ENCODE assay signal across 6 worm cellular contexts in genomic region chrV:15767385-15767784, ce11.
TF ChIP-seq lines count a peak whose summit lies in the region.
"Not testable (repeated sequence)": the region's sequence is repeated elsewhere in the genome, so short reads cannot be mapped to it uniquely, and the experiment has no call there.

No protein-coding gene starts in this region.

TF ChIP-seq in whole organism, L1 larva, 84 proteins besides CTCF, POLR2A, EP300 and RAD21:
- TF ChIP-seq nhr-19 (GFP tag; conservative IDR thresholded peaks at IDR 0.05; lab: Robert Waterston, UW), result peak; percentile 17; the same call in 1 of the 2 replicates
TF ChIP-seq in whole organism, L1 larva: peak in this region for 1; not testable (repeated sequence) for 83.

TF ChIP-seq in whole organism, L4 larva, 104 proteins besides CTCF, POLR2A, EP300 and RAD21 (continues in another document):
- TF ChIP-seq madf-5 (GFP tag; IDR thresholded peaks at IDR 0.05; lab: Robert Waterston, UW) (peak in 1 of 2 experiments; percentile 73; a peak in 1 of 4 replicates), zip-11 (GFP tag; IDR thresholded peaks at IDR 0.05; lab: Robert Waterston, UW) (0 out of 2 replicates have a peak, but pooled peaks have one; percentile 35), snpc-1.2 (GFP tag; IDR thresholded peaks at IDR 0.05; lab: Robert Waterston, UW) (peak; percentile 86), lim-7 (GFP tag; IDR thresholded peaks at IDR 0.05; lab: Robert Waterston, UW) (peak; percentile 95), pha-4 (GFP tag; IDR thresholded peaks at IDR 0.05; lab: Robert Waterston, UW) (peak; percentile 84), nhr-42 (GFP tag; IDR thresholded peaks at IDR 0.05; lab: Robert Waterston, UW) (peak; percentile 66), set-16 (GFP tag; IDR thresholded peaks at IDR 0.05; lab: Robert Waterston, UW) (peak; percentile 55), dmd-6 (GFP tag; IDR thresholded peaks at IDR 0.05; lab: Robert Waterston, UW) (0 out of 2 replicates have a peak, but pooled peaks have one; percentile 9), arid-1 (GFP tag; conservative IDR thresholded peaks at IDR 0.05; lab: Robert Waterston, UW) (peak; percentile 89), D1046.2 (GFP tag; IDR thresholded peaks at IDR 0.05; lab: Robert Waterston, UW) (peak; percentile 81), egl-43 (GFP tag; IDR thresholded peaks at IDR 0.05; lab: Robert Waterston, UW) (peak; percentile 92), saeg-2 (GFP tag; IDR thresholded peaks at IDR 0.05; lab: Robert Waterston, UW) (peak; percentile 68; the same call in 1 of the 2 replicates), lin-1 (GFP tag; IDR thresholded peaks at IDR 0.05; lab: Robert Waterston, UW) (peak; percentile 66; the same call in 1 of the 2 replicates), nhr-41 (GFP tag; IDR thresholded peaks at IDR 0.05; lab: Robert Waterston, UW) (peak; percentile 85), php-3 (GFP tag; IDR thresholded peaks at IDR 0.05; lab: Robert Waterston, UW) (peak; percentile 72)
- not testable (repeated sequence) for TF ChIP-seq pha-4 (tag; optimal IDR thresholded peaks at IDR 0.05; lab: Kevin White, UChicago)

TF ChIP-seq in whole organism, early embryonic, 17 proteins besides CTCF, POLR2A, EP300 and RAD21:
- peak; percentile 73 for TF ChIP-seq pes-1 (GFP tag; IDR thresholded peaks at IDR 0.05; lab: Robert Waterston, UW)
- TF ChIP-seq flt-1 (GFP tag; IDR thresholded peaks at IDR 0.05; lab: Robert Waterston, UW), result peak; percentile 28; the same call in 1 of the 2 replicates
- TF ChIP-seq scrt-1 (GFP tag; IDR thresholded peaks at IDR 0.05; lab: Robert Waterston, UW), result peak; percentile 51; the same call in 1 of the 2 replicates
TF ChIP-seq in whole organism, early embryonic: peak in this region for 3; not testable (repeated sequence) for 14.

TF ChIP-seq in whole organism, late embryonic, 69 proteins besides CTCF, POLR2A, EP300 and RAD21:
- 0 out of 2 replicates have a peak, but pooled peaks have one; percentile 37 for TF ChIP-seq ceh-45 (GFP tag; IDR thresholded peaks at IDR 0.05; lab: Robert Waterston, UW)

TF ChIP-seq in whole organism, midembryonic, 9 proteins besides CTCF, POLR2A, EP300 and RAD21:
- TF ChIP-seq T22C8.4 (GFP tag; IDR thresholded peaks at IDR 0.05; lab: Robert Waterston, UW) (peak; percentile 22; the same call in 1 of the 2 replicates), ref-1 (GFP tag; conservative IDR thresholded peaks at IDR 0.05; lab: Robert Waterston, UW) (0 out of 2 replicates have a peak, but pooled peaks have one; percentile 11), flt-1 (GFP tag; IDR thresholded peaks at IDR 0.05; lab: Robert Waterston, UW) (peak; percentile 39; the same call in 1 of the 2 replicates), tab-1 (GFP tag; IDR thresholded peaks at IDR 0.05; lab: Robert Waterston, UW) (peak; percentile 75), ztf-23 (GFP tag; IDR thresholded peaks at IDR 0.05; lab: Robert Waterston, UW) (0 out of 2 replicates have a peak, but pooled peaks have one; percentile 57)

TF ChIP-seq in whole organism, young adult, 124 proteins besides CTCF, POLR2A, EP300 and RAD21:
- TF ChIP-seq attf-6 (GFP tag; IDR thresholded peaks at IDR 0.05; lab: Robert Waterston, UW), result peak; percentile 89
- 0 out of 2 replicates have a peak, but pooled peaks have one; percentile 37 for TF ChIP-seq lir-1 (GFP tag; conservative IDR thresholded peaks at IDR 0.05; lab: Robert Waterston, UW)
- peak; percentile 81 for TF ChIP-seq madf-3 (GFP tag; IDR thresholded peaks at IDR 0.05; lab: Robert Waterston, UW)
- peak; percentile 66 for TF ChIP-seq Y56A3A.18 (GFP tag; IDR thresholded peaks at IDR 0.05; lab: Robert Waterston, UW)
- TF ChIP-seq pbrm-1 (GFP tag; IDR thresholded peaks at IDR 0.05; lab: Robert Waterston, UW), result peak; percentile 76
- TF ChIP-seq egl-44 (GFP tag; IDR thresholded peaks at IDR 0.05; lab: Robert Waterston, UW), result peak; percentile 95
- peak; percentile 69; the same call in 1 of the 2 replicates for TF ChIP-seq Y95B8A.8 (GFP tag; IDR thresholded peaks at IDR 0.05; lab: Robert Waterston, UW)
- peak; percentile 69 for TF ChIP-seq hsf-1 (GFP tag; IDR thresholded peaks at IDR 0.05; lab: Robert Waterston, UW)
- peak; percentile 89 for TF ChIP-seq D2030.7 (GFP tag; IDR thresholded peaks at IDR 0.05; lab: Robert Waterston, UW)
- peak; percentile 80 for TF ChIP-seq rcor-1 (GFP tag; IDR thresholded peaks at IDR 0.05; lab: Robert Waterston, UW)
- TF ChIP-seq hmg-1.2 (GFP tag; IDR thresholded peaks at IDR 0.05; lab: Robert Waterston, UW), result peak; percentile 65
- peak; percentile 89; the same call in 1 of the 2 replicates for TF ChIP-seq F37B4.10 (GFP tag; IDR thresholded peaks at IDR 0.05; lab: Robert Waterston, UW)
- peak; percentile 82 for TF ChIP-seq tbp1 (GFP tag; optimal IDR thresholded peaks at IDR 0.05; lab: Kevin White, UChicago)
- peak; percentile 83 for TF ChIP-seq dox-1 (GFP tag; IDR thresholded peaks at IDR 0.05; lab: Robert Waterston, UW)
- peak; percentile 52 for TF ChIP-seq lin-54 (GFP tag; optimal IDR thresholded peaks at IDR 0.05; lab: Kevin White, UChicago)
- 0 out of 2 replicates have a peak, but pooled peaks have one; percentile 19 for TF ChIP-seq ceh-91 (GFP tag; IDR thresholded peaks at IDR 0.05; lab: Robert Waterston, UW)
- peak; percentile 28 for TF ChIP-seq die-1 (tag; optimal IDR thresholded peaks at IDR 0.05; lab: Kevin White, UChicago)
- TF ChIP-seq Y53G8AR.9 (GFP tag; conservative IDR thresholded peaks at IDR 0.05; lab: Robert Waterston, UW), result peak; percentile 84
- peak; percentile 17 for TF ChIP-seq hrde-1 (tag; optimal IDR thresholded peaks at IDR 0.05; lab: Kevin White, UChicago; ENCODE audit: borderline replicate concordance)
- TF ChIP-seq sea-2 (GFP tag; IDR thresholded peaks at IDR 0.05; lab: Robert Waterston, UW), result 0 out of 2 replicates have a peak, but pooled peaks have one; percentile 60
- peak; percentile 39 for TF ChIP-seq madf-8 (GFP tag; conservative IDR thresholded peaks at IDR 0.05; lab: Robert Waterston, UW)
- peak; percentile 19 for TF ChIP-seq nhr-90 (tag; optimal IDR thresholded peaks at IDR 0.05; lab: Kevin White, UChicago)
- TF ChIP-seq B0261.1 (tag; optimal IDR thresholded peaks at IDR 0.05; lab: Kevin White, UChicago), result peak; percentile 60
- TF ChIP-seq mes-4 (tag; optimal IDR thresholded peaks at IDR 0.05; lab: Kevin White, UChicago), result peak; percentile 22
- TF ChIP-seq bed-2 (GFP tag; IDR thresholded peaks at IDR 0.05; lab: Robert Waterston, UW), result peak; percentile 85
- TF ChIP-seq B0336.3 (GFP tag; IDR thresholded peaks at IDR 0.05; lab: Robert Waterston, UW), result 0 out of 2 replicates have a peak, but pooled peaks have one; percentile 30
- TF ChIP-seq cebp-2 (GFP tag; IDR thresholded peaks at IDR 0.05; lab: Robert Waterston, UW), result peak; percentile 94; the same call in 1 of the 2 replicates
- TF ChIP-seq nfyb-1 (GFP tag; IDR thresholded peaks at IDR 0.05; lab: Robert Waterston, UW), result peak; percentile 87
- peak; percentile 79 for TF ChIP-seq mcd-1 (GFP tag; IDR thresholded peaks at IDR 0.05; lab: Robert Waterston, UW)
- TF ChIP-seq Y53F4B.3 (GFP tag; IDR thresholded peaks at IDR 0.05; lab: Robert Waterston, UW), result peak; percentile 76
- TF ChIP-seq attf-3 (GFP tag; conservative IDR thresholded peaks at IDR 0.05; lab: Robert Waterston, UW), result 0 out of 2 replicates have a peak, but pooled peaks have one; percentile 35
- peak; percentile 59 for TF ChIP-seq cebp-1 (GFP tag; IDR thresholded peaks at IDR 0.05; lab: Robert Waterston, UW)
- not testable (repeated sequence) for TF ChIP-seq cebp-1 (tag; optimal IDR thresholded peaks at IDR 0.05; lab: Kevin White, UChicago); rpc-1 (optimal IDR thresholded peaks at IDR 0.05; lab: Kevin White, UChicago)
- peak; percentile 99 for TF ChIP-seq lin-26 (GFP tag; IDR thresholded peaks at IDR 0.05; lab: Robert Waterston, UW)
- peak; percentile 86; the same call in 1 of the 2 replicates for TF ChIP-seq nhr-120 (GFP tag; IDR thresholded peaks at IDR 0.05; lab: Robert Waterston, UW)
- TF ChIP-seq egl-18 (GFP tag; IDR thresholded peaks at IDR 0.05; lab: Robert Waterston, UW), result 0 out of 2 replicates have a peak, but pooled peaks have one; percentile 29
- TF ChIP-seq ceh-100 (GFP tag; IDR thresholded peaks at IDR 0.05; lab: Robert Waterston, UW), result peak; percentile 74
- TF ChIP-seq ekl-4 (GFP tag; IDR thresholded peaks at IDR 0.05; lab: Robert Waterston, UW), result peak; percentile 85
- TF ChIP-seq ztf-18 (tag; optimal IDR thresholded peaks at IDR 0.05; lab: Kevin White, UChicago), result peak; percentile 80
- peak; percentile 41; the same call in 1 of the 2 replicates for TF ChIP-seq egrh-3 (GFP tag; IDR thresholded peaks at IDR 0.05; lab: Robert Waterston, UW)
- peak; percentile 75 for TF ChIP-seq hmg-20 (GFP tag; IDR thresholded peaks at IDR 0.05; lab: Robert Waterston, UW)
- TF ChIP-seq B0019.2 (GFP tag; conservative IDR thresholded peaks at IDR 0.05; lab: Robert Waterston, UW), result peak; percentile 53
- peak; percentile 77; the same call in 1 of the 2 replicates for TF ChIP-seq ztf-28 (GFP tag; IDR thresholded peaks at IDR 0.05; lab: Robert Waterston, UW)
- 0 out of 2 replicates have a peak, but pooled peaks have one; percentile 40 for TF ChIP-seq ceh-40 (GFP tag; IDR thresholded peaks at IDR 0.05; lab: Robert Waterston, UW)
- peak; percentile 72; the same call in 1 of the 2 replicates for TF ChIP-seq ztf-25 (GFP tag; IDR thresholded peaks at IDR 0.05; lab: Robert Waterston, UW)
- peak; percentile 84; the same call in 1 of the 2 replicates for TF ChIP-seq bed-1 (GFP tag; IDR thresholded peaks at IDR 0.05; lab: Robert Waterston, UW)
- peak; percentile 84 for TF ChIP-seq C17E4.6 (GFP tag; IDR thresholded peaks at IDR 0.05; lab: Robert Waterston, UW)
- peak; percentile 95; the same call in 1 of the 2 replicates for TF ChIP-seq aptf-3 (GFP tag; IDR thresholded peaks at IDR 0.05; lab: Robert Waterston, UW)
- peak; percentile 91 for TF ChIP-seq ceh-58 (GFP tag; IDR thresholded peaks at IDR 0.05; lab: Robert Waterston, UW)
- peak; percentile 61 for TF ChIP-seq rpc-1 (tag; optimal IDR thresholded peaks at IDR 0.05; lab: Kevin White, UChicago)
- peak; percentile 79 for TF ChIP-seq madf-6 (GFP tag; IDR thresholded peaks at IDR 0.05; lab: Robert Waterston, UW)
- peak; percentile 27; the same call in 1 of the 2 replicates for TF ChIP-seq F33H1.4 (GFP tag; IDR thresholded peaks at IDR 0.05; lab: Robert Waterston, UW)
- peak; percentile 74 for TF ChIP-seq F39B2.1 (GFP tag; IDR thresholded peaks at IDR 0.05; lab: Robert Waterston, UW)
